1 worm cellular context compared by ENCODE assay signal in genomic region chrV:11859082-11859858, ce11.
TF ChIP-seq lines count a peak whose summit lies in the region.

No protein-coding gene starts in this region.

TF ChIP-seq in whole organism, L1 larva, 84 proteins besides CTCF, POLR2A, EP300 and RAD21 (continued from another document):
- TF ChIP-seq dpl-1 (GFP tag; optimal IDR thresholded peaks at IDR 0.05; lab: Kevin White, UChicago) (no peak), nhr-19 (GFP tag; conservative IDR thresholded peaks at IDR 0.05; lab: Robert Waterston, UW) (peak; percentile 36; the same call in 1 of the 2 replicates), C16A3.4 (tag; optimal IDR thresholded peaks at IDR 0.05; lab: Kevin White, UChicago) (no peak), ztf-4 (tag; optimal IDR thresholded peaks at IDR 0.05; lab: Kevin White, UChicago) (no peak), pax-3 (tag; optimal IDR thresholded peaks at IDR 0.05; lab: Kevin White, UChicago) (no peak), nhr-47 (tag; optimal IDR thresholded peaks at IDR 0.05; lab: Kevin White, UChicago) (no peak), efl-3 (GFP tag; optimal IDR thresholded peaks at IDR 0.05; lab: Kevin White, UChicago) (no peak), pag-3 (tag; optimal IDR thresholded peaks at IDR 0.05; lab: Kevin White, UChicago; ENCODE audit: borderline replicate concordance, insufficient read depth) (no peak), ets-5 (GFP tag; IDR thresholded peaks at IDR 0.05; lab: Robert Waterston, UW) (no peak), lsy-2 (tag; optimal IDR thresholded peaks at IDR 0.05; lab: Kevin White, UChicago) (peak in 1 of 2 experiments; percentile 67), nhr-71 (tag; optimal IDR thresholded peaks at IDR 0.05; lab: Kevin White, UChicago) (peak; percentile 62), aha-1 (tag; optimal IDR thresholded peaks at IDR 0.05; lab: Kevin White, UChicago) (no peak), unc-62 (GFP tag; optimal IDR thresholded peaks at IDR 0.05; lab: Kevin White, UChicago) (no peak), lin-13 (GFP tag; optimal IDR thresholded peaks at IDR 0.05; lab: Kevin White, UChicago) (no peak), nhr-11 (tag; optimal IDR thresholded peaks at IDR 0.05; lab: Kevin White, UChicago) (no peak), fkh-8 (tag; optimal IDR thresholded peaks at IDR 0.05; lab: Kevin White, UChicago) (no peak), ceh-82 (tag; optimal IDR thresholded peaks at IDR 0.05; lab: Kevin White, UChicago) (no peak), ztf-11 (tag; optimal IDR thresholded peaks at IDR 0.05; lab: Kevin White, UChicago) (no peak), unc-98 (GFP tag; IDR thresholded peaks at IDR 0.05; lab: Robert Waterston, UW) (no peak), nhr-77 (tag; optimal IDR thresholded peaks at IDR 0.05; lab: Kevin White, UChicago) (no peak), nhr-12 (tag; optimal IDR thresholded peaks at IDR 0.05; lab: Kevin White, UChicago) (no peak), fos-1 (tag; optimal IDR thresholded peaks at IDR 0.05; lab: Kevin White, UChicago) (no peak), lin-35 (GFP tag; optimal IDR thresholded peaks at IDR 0.05; lab: Kevin White, UChicago) (peak in 1 of 2 experiments; percentile 38), mef-2 (tag; optimal IDR thresholded peaks at IDR 0.05; lab: Kevin White, UChicago) (no peak)
